Fruit fly (Drosophila melanogaster): ENCODE measurements around the gene CG45116.

Gene CG45116

DNA sequence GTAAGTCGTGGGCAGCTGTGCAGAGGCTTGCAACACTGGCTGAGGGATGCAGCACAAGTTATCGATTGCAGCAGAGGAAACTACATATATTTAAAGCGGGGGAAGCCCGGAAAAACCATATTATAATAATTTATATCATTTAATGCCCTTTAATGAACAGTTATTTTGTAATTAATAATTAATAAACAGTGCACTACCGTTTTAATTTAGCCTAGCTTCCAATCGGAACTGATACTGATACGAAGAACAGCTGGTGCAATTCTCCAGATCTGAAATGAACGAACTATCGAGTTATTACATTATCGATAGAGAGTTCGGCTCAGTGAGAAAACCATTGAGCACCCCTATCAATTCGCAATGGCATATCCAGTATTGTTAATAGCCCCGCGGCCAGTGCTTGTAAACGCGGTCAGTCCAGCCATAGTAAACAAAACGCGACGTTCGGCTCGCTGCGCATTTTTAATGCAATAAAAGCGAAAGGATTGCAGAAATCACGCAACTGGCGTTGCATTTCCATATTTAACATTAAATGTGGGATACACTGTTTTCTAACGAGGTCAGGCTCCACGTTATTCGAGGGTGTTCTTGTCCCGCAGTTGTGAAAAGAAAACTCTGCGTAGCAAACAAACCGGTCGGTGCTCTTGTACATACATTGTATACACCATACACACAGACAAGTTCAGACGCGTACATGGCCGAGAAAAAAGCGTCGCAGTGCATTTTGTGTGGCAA lies 42.3 kb downstream of the CG45116 start, which contains the start of gene CG7369 (continued):
- TF ChIP-seq gt (GFP tag; IDR thresholded peaks at IDR 0.05) (peak; percentile 51; the same call in 1 of the 2 replicates), gcm (GFP tag; optimal IDR thresholded peaks at IDR 0.05) (peak; percentile 55), exex (tag; optimal IDR thresholded peaks at IDR 0.05) (peak; percentile 29), slbo (GFP tag; IDR thresholded peaks at IDR 0.05) (peak; percentile 86), h (optimal IDR thresholded peaks at IDR 0.05) (no peak), CG10431 (GFP tag; optimal IDR thresholded peaks at IDR 0.05) (peak; percentile 73), CG9932 (GFP tag; IDR thresholded peaks at IDR 0.05) (peak; percentile 91), zfh1 (GFP tag; IDR thresholded peaks at IDR 0.05) (peak; percentile 47; the same call in 2 of the 3 replicates), gem (tag; optimal IDR thresholded peaks at IDR 0.05) (peak; percentile 85), ap (GFP tag; IDR thresholded peaks at IDR 0.05) (peak; percentile 47), Elba2 (GFP tag; optimal IDR thresholded peaks at IDR 0.05) (peak; percentile 70), aop (GFP tag; IDR thresholded peaks at IDR 0.05) (no peak), CG32772 (GFP tag; IDR thresholded peaks at IDR 0.05) (peak; percentile 79), CG9437 (GFP tag; optimal IDR thresholded peaks at IDR 0.05) (peak; percentile 82), CG7372 (GFP tag; IDR thresholded peaks at IDR 0.05) (peak; percentile 82), CG8765 (GFP tag; IDR thresholded peaks at IDR 0.05) (peak; percentile 85), bigmax (GFP tag; optimal IDR thresholded peaks at IDR 0.05) (no peak), Lim3 (GFP tag; IDR thresholded peaks at IDR 0.05) (no peak), kay (GFP tag; optimal IDR thresholded peaks at IDR 0.05) (peak; percentile 76), CG6765 (GFP tag; optimal IDR thresholded peaks at IDR 0.05) (peak; percentile 51), CG9215 (GFP tag; IDR thresholded peaks at IDR 0.05) (peak; percentile 89), Ravus (GFP tag; IDR thresholded peaks at IDR 0.05) (no peak; the same call in 1 of the 2 replicates), en (GFP tag; optimal IDR thresholded peaks at IDR 0.05) (no peak), jigr1 (GFP tag; IDR thresholded peaks at IDR 0.05) (peak; percentile 68; the same call in 1 of the 3 replicates), CG16815 (GFP tag; optimal IDR thresholded peaks at IDR 0.05) (peak; percentile 88), CG2678 (tag; optimal IDR thresholded peaks at IDR 0.05) (peak; percentile 81), tup (GFP tag; optimal IDR thresholded peaks at IDR 0.05) (peak; percentile 83), HmgD (GFP tag; optimal IDR thresholded peaks at IDR 0.05) (no peak), PHDP (tag; optimal IDR thresholded peaks at IDR 0.05) (peak; percentile 66), CG1603 (tag; optimal IDR thresholded peaks at IDR 0.05) (peak; percentile 30), CG30403 (GFP tag; optimal IDR thresholded peaks at IDR 0.05) (peak; percentile 96), CG10366 (GFP tag; IDR thresholded peaks at IDR 0.05) (peak; percentile 75), D (optimal IDR thresholded peaks at IDR 0.05) (no peak), D (GFP tag; optimal IDR thresholded peaks at IDR 0.05) (peak; percentile 81), odd (GFP tag; optimal IDR thresholded peaks at IDR 0.05) (peak; percentile 78), cato (GFP tag; optimal IDR thresholded peaks at IDR 0.05; ENCODE audit: borderline replicate concordance) (peak; percentile 78), da (GFP tag; optimal IDR thresholded peaks at IDR 0.05) (peak; percentile 44), CG3281 (GFP tag; optimal IDR thresholded peaks at IDR 0.05) (peak; percentile 83), CG12659 (GFP tag; optimal IDR thresholded peaks at IDR 0.05) (peak; percentile 95), BtbVII (GFP tag; optimal IDR thresholded peaks at IDR 0.05) (peak; percentile 81), klu (GFP tag; IDR thresholded peaks at IDR 0.05) (peak; percentile 64; the same call in 1 of the 2 replicates), z (GFP tag; IDR thresholded peaks at IDR 0.05) (no peak), bab2 (GFP tag; optimal IDR thresholded peaks at IDR 0.05) (peak; percentile 77), cg (GFP tag; optimal IDR thresholded peaks at IDR 0.05) (no peak), kni (GFP tag; optimal IDR thresholded peaks at IDR 0.05) (peak; percentile 64), CG17385 (GFP tag; optimal IDR thresholded peaks at IDR 0.05) (peak; percentile 68), CG10959 (GFP tag; IDR thresholded peaks at IDR 0.05) (peak; percentile 68), Hr51 (GFP tag; optimal IDR thresholded peaks at IDR 0.05) (peak; percentile 72 to 74), Atf3 (GFP tag; optimal IDR thresholded peaks at IDR 0.05) (peak; percentile 72), CG7928 (GFP tag; optimal IDR thresholded peaks at IDR 0.05) (peak; percentile 95)
